Worm (Caenorhabditis elegans): ENCODE data around the gene nhr-61.

DNA sequence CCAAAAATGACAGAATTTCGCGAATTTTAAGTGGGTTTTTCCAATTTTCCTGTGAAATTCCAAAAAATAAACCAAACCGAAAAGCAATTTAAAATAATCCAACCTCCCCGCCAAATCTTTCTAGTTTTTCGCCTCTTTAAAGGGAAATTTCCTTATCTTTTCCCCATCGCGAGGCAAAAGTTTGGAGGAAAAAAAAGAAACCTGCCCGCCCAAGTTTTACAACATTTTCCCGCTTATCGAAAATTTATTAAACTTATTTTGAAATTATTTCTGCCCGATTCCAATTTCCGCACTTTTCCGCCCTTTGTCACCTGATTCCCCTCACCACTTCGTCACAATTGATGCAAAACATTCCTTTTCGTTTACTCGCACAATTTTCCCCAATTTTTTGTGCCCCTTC lies 6.1 kb downstream of the nhr-61 start, which contains the start of gene osta-3:
- TF ChIP-seq daf-8 (GFP tag; IDR thresholded peaks at IDR 0.05): no peak
- no peak for TF ChIP-seq mep-1 (tag; optimal IDR thresholded peaks at IDR 0.05)
- TF ChIP-seq lir-3 (tag; optimal IDR thresholded peaks at IDR 0.05): no peak
- TF ChIP-seq set-16 (GFP tag; IDR thresholded peaks at IDR 0.05): no peak
- no peak for TF ChIP-seq nhr-77 (tag; optimal IDR thresholded peaks at IDR 0.05)
- TF ChIP-seq lin-15B (tag; optimal IDR thresholded peaks at IDR 0.05): no peak
- no peak for TF ChIP-seq ztf-7 (tag; optimal IDR thresholded peaks at IDR 0.05)
- TF ChIP-seq rbr-2 (tag; optimal IDR thresholded peaks at IDR 0.05): no peak
- no peak for TF ChIP-seq snpc-4 (tag; optimal IDR thresholded peaks at IDR 0.05)
- TF ChIP-seq ceh-62 (tag; optimal IDR thresholded peaks at IDR 0.05): no peak
- no peak for TF ChIP-seq ama-1 (optimal IDR thresholded peaks at IDR 0.05)
- no peak for TF ChIP-seq nhr-11 (tag; optimal IDR thresholded peaks at IDR 0.05)
- no peak for TF ChIP-seq dpl-1 (GFP tag; optimal IDR thresholded peaks at IDR 0.05)
- TF ChIP-seq egl-27 (tag; optimal IDR thresholded peaks at IDR 0.05): no peak

Data from whole organism, L4 larva.